Fruit fly (Drosophila melanogaster) whole organism, pupa: ENCODE measurements around the gene CG9257.
A peak's percentile ranks its signal among the peaks of the same experiment; 100 is the strongest.

Experiments used
- CG10348 ChIP-seq: fragments of 200-800 bp; sonication (Bioruptor generic); IDR thresholded peaks from 2 replicates; pipeline ENCODE4 v1.3.6; 2022; ENCODE audit warnings: missing biosample characterization, missing genetic modification characterization
- CG12605 ChIP-seq: fragments of 200-800 bp; sonication (Bioruptor generic); IDR thresholded peaks from 2 replicates; pipeline ENCODE4 v1.3.6; 2022; ENCODE audit warnings: missing biosample characterization, missing genetic modification characterization
- CG13204 ChIP-seq: fragments of 200-800 bp; sonication (Bioruptor generic); optimal IDR thresholded peaks from 2 replicates; lab custom pipeline; 2018; ENCODE audit warnings: missing biosample characterization, mild to moderate bottlenecking, missing genetic modification characterization, moderate library complexity
- CG14655 ChIP-seq: fragments of 200-800 bp; sonication (Bioruptor generic); optimal IDR thresholded peaks from 3 replicates; lab custom pipeline; 2017; ENCODE audit warnings: mild to moderate bottlenecking, missing biosample characterization, missing genetic modification reagents, missing genetic modification characterization
- CG15710 ChIP-seq: fragments of 200-800 bp; sonication (Bioruptor generic); optimal IDR thresholded peaks from 2 replicates; lab custom pipeline; 2018; ENCODE audit warnings: missing biosample characterization, mild to moderate bottlenecking, missing genetic modification characterization, moderate library complexity
- CG17806 ChIP-seq: fragments of 200-800 bp; sonication (Bioruptor generic); optimal IDR thresholded peaks from 2 replicates; lab custom pipeline; 2018; ENCODE audit warnings: missing biosample characterization, mild to moderate bottlenecking, missing genetic modification characterization, moderate library complexity
- CG32121 ChIP-seq: fragments of 200-800 bp; sonication (Bioruptor generic); IDR thresholded peaks from 2 replicates; pipeline ENCODE4 v1.3.6; 2022; ENCODE audit warnings: missing biosample characterization, missing genetic modification characterization
- CG34367 ChIP-seq: fragments of 200-800 bp; sonication (Bioruptor generic); optimal IDR thresholded peaks from 2 replicates; lab custom pipeline; 2018; ENCODE audit warnings: missing biosample characterization, mild to moderate bottlenecking, missing genetic modification characterization
- CG4496 ChIP-seq: fragments of 200-800 bp; sonication (Bioruptor generic); IDR thresholded peaks from 3 replicates; pipeline ENCODE4 v1.3.6; 2022; ENCODE audit warnings: missing biosample characterization, missing genetic modification characterization
- CG9948 ChIP-seq: fragments of 200-800 bp; sonication (Bioruptor generic); optimal IDR thresholded peaks from 2 replicates; lab custom pipeline; 2018; ENCODE audit warnings: missing biosample characterization, mild to moderate bottlenecking, missing genetic modification characterization, moderate library complexity
- EcR ChIP-seq: fragments of 200-800 bp; sonication (Bioruptor generic); optimal IDR thresholded peaks from 3 replicates; lab custom pipeline; 2019; ENCODE audit warnings: missing biosample characterization, missing genetic modification characterization, mild to moderate bottlenecking, moderate library complexity, missing genetic modification reagents
- Ets98B ChIP-seq: fragments of 200-800 bp; sonication (Bioruptor generic); IDR thresholded peaks from 2 replicates; pipeline ENCODE4 v1.3.6; 2022; ENCODE audit warnings: missing biosample characterization, missing genetic modification characterization
- Snoo ChIP-seq: fragments of 200-800 bp; sonication (Bioruptor generic); optimal IDR thresholded peaks from 3 replicates; lab custom pipeline; 2017; ENCODE audit warnings: missing biosample characterization, mild to moderate bottlenecking, missing genetic modification characterization, inconsistent platforms
- gl ChIP-seq: fragments of 200-800 bp; sonication (Bioruptor generic); optimal IDR thresholded peaks from 2 replicates; lab custom pipeline; 2018; ENCODE audit warnings: missing biosample characterization, mild to moderate bottlenecking, missing genetic modification characterization
- rn ChIP-seq: fragments of 200-800 bp; sonication (Bioruptor generic); IDR thresholded peaks from 2 replicates; pipeline ENCODE4 v1.3.6; 2022; ENCODE audit warnings: missing biosample characterization, missing genetic modification characterization

The CG9257 gene

DNA sequence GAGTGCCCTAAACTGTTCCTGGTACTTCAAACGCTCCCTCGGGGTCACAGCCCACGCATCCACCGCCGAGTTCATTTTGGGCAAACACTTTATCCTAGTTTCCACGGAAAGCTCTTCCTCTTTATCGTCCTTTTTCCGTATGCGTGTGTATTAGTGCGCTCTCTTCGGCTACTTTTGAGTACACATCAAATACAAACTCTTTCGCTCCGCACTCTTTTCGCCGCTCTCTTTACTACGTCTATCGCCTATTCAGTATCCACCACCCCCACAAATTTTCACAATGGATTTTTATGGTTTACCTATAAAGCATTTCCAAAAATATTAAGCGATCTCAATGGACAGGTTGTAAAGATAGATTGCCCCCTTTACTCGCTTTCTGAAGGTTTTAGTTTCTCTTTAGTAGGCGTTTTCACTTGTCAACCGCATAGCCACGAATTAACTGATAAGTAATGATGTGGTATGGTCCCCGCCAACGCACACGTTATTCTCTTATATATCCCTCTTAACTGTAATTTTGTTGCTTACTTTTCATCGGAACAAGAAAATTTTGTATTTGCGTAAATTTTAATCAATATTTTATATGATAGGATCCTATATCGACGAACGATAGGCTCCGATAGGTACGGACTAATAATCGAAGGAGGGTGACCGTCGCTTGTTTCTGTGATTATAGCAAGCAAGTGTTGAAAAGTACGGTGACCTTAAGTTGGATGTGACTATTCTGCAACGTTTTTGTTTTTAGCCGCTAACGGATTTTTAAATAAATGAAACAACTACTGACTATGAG is 39.4 kb downstream of the CG9257 start, which contains the start of gene Dap160:
Dap160 (minus strand) TSS at position 634 of the 787 bp plus-strand sequence.
- no peak for TF ChIP-seq CG13204 (GFP tag; lab: Kevin White, UChicago)
- TF ChIP-seq, all 21 proteins: peak for 0

DNA sequence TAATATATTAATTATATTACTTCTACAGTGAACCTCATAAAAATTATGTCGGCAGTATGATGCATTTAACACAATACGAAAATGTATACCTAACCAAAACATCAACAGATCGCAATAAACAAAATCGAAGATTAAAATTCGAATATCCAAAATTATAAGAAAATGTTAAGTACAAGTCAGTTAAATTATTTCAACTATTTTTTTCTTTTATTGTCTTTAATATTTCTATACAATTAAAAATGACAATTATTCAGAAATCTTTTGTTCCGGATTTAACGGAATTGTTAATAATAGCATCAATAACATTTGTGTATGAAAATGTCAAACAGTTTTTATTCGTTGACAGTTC is 39.9 kb downstream of the CG9257 start:
- TF ChIP-seq Ets98B (GFP tag; lab: Robert Waterston, UW): no peak

DNA sequence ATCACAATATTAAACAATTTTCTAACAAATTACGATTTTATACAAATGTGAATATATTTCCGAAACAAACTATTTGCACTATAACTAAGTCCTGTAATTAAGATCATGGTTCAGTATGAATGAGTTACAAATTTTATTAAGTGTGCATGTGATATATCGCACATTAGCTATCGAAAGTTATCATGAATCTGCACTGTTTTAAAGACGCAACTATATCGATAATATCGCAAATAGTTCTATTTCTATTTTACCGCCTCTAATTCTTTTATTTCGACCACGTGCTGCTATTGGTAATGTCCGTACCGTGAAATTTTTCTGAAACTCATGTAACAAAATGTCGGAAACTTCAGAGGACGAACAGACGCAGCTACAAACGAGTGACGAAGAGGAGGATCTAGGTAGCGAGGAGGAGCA is 40.4 kb downstream of the CG9257 start, which contains the start of gene pths:
pths (plus strand) TSS at position 258 of the 414 bp plus-strand sequence.
- TF ChIP-seq CG15710 (tag; lab: Kevin White, UChicago): no peak
- no peak for TF ChIP-seq Snoo
- no peak for TF ChIP-seq CG14655 (GFP tag; lab: Kevin White, UChicago)
- no peak for TF ChIP-seq CG4496 (GFP tag; lab: Robert Waterston, UW)
- peak; percentile 5 for TF ChIP-seq CG17806 (tag; lab: Kevin White, UChicago)
- TF ChIP-seq gl: no peak
- TF ChIP-seq CG34367 (tag; lab: Kevin White, UChicago): peak; percentile 6
- TF ChIP-seq CG32121: 0 out of 2 replicates have a peak, but pooled peaks have one; percentile 38

DNA sequence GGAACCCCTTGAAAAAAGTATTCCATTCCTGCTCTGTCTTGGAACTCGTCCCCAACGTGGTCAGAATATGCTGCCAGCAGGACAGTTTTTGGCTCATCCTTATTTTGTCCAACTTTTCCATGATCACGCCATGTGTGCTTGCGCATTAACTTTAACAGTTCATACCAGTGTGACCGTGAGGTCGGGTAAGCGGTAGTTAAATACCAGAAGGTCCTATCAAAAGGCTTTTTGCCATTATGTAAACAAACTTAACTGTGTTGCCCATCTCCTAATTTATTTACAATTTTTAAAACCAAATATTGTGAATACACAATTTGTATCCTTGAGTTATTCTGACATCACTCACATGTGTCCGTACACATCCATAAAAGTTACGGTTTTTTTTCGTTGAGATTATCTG is 45.7 kb downstream of the CG9257 start, which contains the start of gene del:
del (minus strand) TSS at position 305 of the 400 bp plus-strand sequence.
- no peak for TF ChIP-seq CG4496 (GFP tag; lab: Robert Waterston, UW)
- no peak for TF ChIP-seq CG9948 (tag; lab: Kevin White, UChicago)
- no peak for TF ChIP-seq CG10348 (GFP tag; lab: Robert Waterston, UW)

DNA sequence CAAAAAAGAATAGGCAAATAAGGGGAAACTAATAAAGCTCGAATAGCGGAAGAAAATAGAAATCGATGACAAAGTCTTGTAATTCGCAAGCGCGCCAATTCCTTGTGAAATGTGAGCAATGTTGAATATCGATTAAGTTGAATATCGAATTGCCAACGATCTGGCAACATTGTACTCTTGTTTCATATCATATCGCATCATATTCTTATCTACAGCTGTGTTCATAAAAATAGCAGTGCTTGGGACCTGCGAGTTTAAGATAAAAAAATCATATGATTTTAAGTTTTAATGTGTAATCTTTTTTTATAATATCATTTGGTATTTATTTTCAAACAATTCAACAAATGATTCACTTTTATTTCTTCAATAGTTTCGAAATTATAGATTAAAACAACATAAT is 46.5 kb downstream of the CG9257 start:
- TF ChIP-seq CG34367 (tag; lab: Kevin White, UChicago): peak; percentile 8
- peak; percentile 55 for TF ChIP-seq CG12605 (GFP tag; lab: Robert Waterston, UW)
- peak; percentile 49 for TF ChIP-seq CG17806 (tag; lab: Kevin White, UChicago)
- TF ChIP-seq CG15710 (tag; lab: Kevin White, UChicago): peak; percentile 31
- TF ChIP-seq CG4496 (GFP tag; lab: Robert Waterston, UW): 0 out of 3 replicates have a peak, but pooled peaks have one; percentile 17
- no peak for TF ChIP-seq rn (GFP tag; lab: Robert Waterston, UW)
- TF ChIP-seq Ets98B (GFP tag; lab: Robert Waterston, UW): no peak; the same call in 1 of the 2 replicates
- peak; percentile 32 for TF ChIP-seq Snoo

DNA sequence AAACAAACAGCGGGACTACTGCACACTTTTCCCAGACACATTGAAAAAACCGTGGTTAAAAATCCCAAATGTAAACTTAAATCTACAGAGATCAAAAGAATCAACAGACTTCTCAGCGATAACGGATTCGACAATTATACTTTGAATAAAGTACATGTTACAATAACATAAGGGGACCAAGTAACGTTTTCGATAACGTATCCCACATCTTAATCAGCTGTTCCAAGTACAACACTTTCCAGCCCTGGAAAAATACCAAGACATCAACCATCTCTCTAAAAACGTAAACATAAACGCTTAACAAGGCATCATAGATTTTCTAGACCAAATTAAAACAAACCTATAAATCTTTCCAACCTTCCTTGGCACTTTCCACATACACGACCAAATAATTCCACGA is 51.3 kb downstream of the CG9257 start:
- TF ChIP-seq CG15710 (tag; lab: Kevin White, UChicago) (no peak), CG9948 (tag; lab: Kevin White, UChicago) (no peak), CG17806 (tag; lab: Kevin White, UChicago) (no peak), EcR (no peak), CG14655 (GFP tag; lab: Kevin White, UChicago) (no peak)
